Worm (Caenorhabditis elegans): ENCODE measurements around the gene Y17G7B.20.

- TF ChIP-seq sox-4 (tag; optimal IDR thresholded peaks at IDR 0.05) (no peak), ceh-24 (tag; optimal IDR thresholded peaks at IDR 0.05) (no peak)
Measured at ce11 chrII:11988724-11989123, 9.1 kb upstream of the Y17G7B.20 start, which contains the start of gene Y17G7B.3.
